Fruit fly (Drosophila melanogaster) whole organism, embryonic: ENCODE results near the gene CG10226.

Experiments used
- ATbp ChIP-seq: fragments of 200-800 bp; sonication (Bioruptor generic); optimal IDR thresholded peaks from 2 replicates; lab custom pipeline; 2017; ENCODE audit warnings: missing biosample characterization, mild to moderate bottlenecking, missing genetic modification characterization, missing genetic modification reagents
- Antp ChIP-seq: fragments of 200-800 bp; sonication (Bioruptor generic); optimal IDR thresholded peaks from 3 replicates; lab custom pipeline; 2016; ENCODE audit warnings: missing biosample characterization, missing genetic modification characterization
- CG11504 ChIP-seq: fragments of 200-800 bp; sonication (Bioruptor generic); optimal IDR thresholded peaks from 3 replicates; lab custom pipeline; 2019; ENCODE audit warnings: missing biosample characterization, mild to moderate bottlenecking, missing genetic modification characterization, moderate library complexity
- CG12071 ChIP-seq: fragments of 200-800 bp; sonication (Bioruptor generic); optimal IDR thresholded peaks from 3 replicates; lab custom pipeline; 2018; ENCODE audit warnings: missing biosample characterization, mild to moderate bottlenecking, missing genetic modification characterization
- CG12104 ChIP-seq: fragments of 200-800 bp; sonication (Bioruptor generic); optimal IDR thresholded peaks from 3 replicates; lab custom pipeline; 2016; ENCODE audit warnings: missing biosample characterization, missing genetic modification characterization
- CG12299 ChIP-seq: fragments of 200-800 bp; sonication (Bioruptor generic); optimal IDR thresholded peaks from 2 replicates; lab custom pipeline; 2018; ENCODE audit warnings: missing biosample characterization, mild to moderate bottlenecking, missing genetic modification characterization
- CG12391 ChIP-seq: fragments of 200-800 bp; sonication (Bioruptor generic); optimal IDR thresholded peaks from 3 replicates; lab custom pipeline; 2018; ENCODE audit warnings: missing biosample characterization, mild to moderate bottlenecking, missing genetic modification characterization, moderate library complexity
- CG15479 ChIP-seq: fragments of 200-800 bp; sonication (Bioruptor generic); optimal IDR thresholded peaks from 3 replicates; lab custom pipeline; 2019; ENCODE audit warnings: missing biosample characterization, mild to moderate bottlenecking, missing genetic modification characterization, moderate library complexity
- CG15514 ChIP-seq: fragments of 200-800 bp; sonication (Bioruptor generic); optimal IDR thresholded peaks from 3 replicates; lab custom pipeline; 2017; ENCODE audit warnings: missing biosample characterization, missing genetic modification characterization, mild to moderate bottlenecking, moderate library complexity, missing genetic modification reagents
- CG15696 ChIP-seq: fragments of 200-800 bp; sonication (Bioruptor generic); optimal IDR thresholded peaks from 2 replicates; lab custom pipeline; 2019; ENCODE audit warnings: missing biosample characterization, mild to moderate bottlenecking, missing genetic modification characterization, moderate library complexity
- CG17186 ChIP-seq: fragments of 200-800 bp; sonication (Bioruptor generic); optimal IDR thresholded peaks from 3 replicates; lab custom pipeline; 2017; ENCODE audit warnings: missing biosample characterization, missing genetic modification reagents, missing genetic modification characterization
- CG18764 ChIP-seq: fragments of 200-800 bp; sonication (Bioruptor generic); optimal IDR thresholded peaks from 3 replicates; lab custom pipeline; 2016; ENCODE audit warnings: missing biosample characterization, missing genetic modification characterization
- CG2116 ChIP-seq: fragments of 200-800 bp; sonication (Bioruptor generic); optimal IDR thresholded peaks from 3 replicates; lab custom pipeline; 2018; ENCODE audit warnings: missing biosample characterization, mild to moderate bottlenecking, missing genetic modification characterization
- CG2199 ChIP-seq: fragments of 200-800 bp; sonication (Bioruptor generic); IDR thresholded peaks from 3 replicates; pipeline ENCODE4 v1.3.6; 2022; ENCODE audit warnings: missing biosample characterization, missing genetic modification characterization
- CG32767 ChIP-seq: fragments of 200-800 bp; sonication (Bioruptor generic); IDR thresholded peaks from 2 replicates; pipeline ENCODE4 v1.3.6; 2022; ENCODE audit warnings: missing biosample characterization, missing genetic modification characterization
- CG32772 ChIP-seq: fragments of 200-800 bp; sonication (Bioruptor generic); IDR thresholded peaks from 2 replicates; pipeline ENCODE4 v1.3.6; 2022; ENCODE audit warnings: missing biosample characterization, missing genetic modification characterization
- CG4707 ChIP-seq: fragments of 200-800 bp; sonication (Bioruptor generic); optimal IDR thresholded peaks from 2 replicates; lab custom pipeline; 2018; ENCODE audit warnings: missing biosample characterization, mild to moderate bottlenecking, missing genetic modification characterization, moderate library complexity
- CG6689 ChIP-seq: fragments of 200-800 bp; sonication (Bioruptor generic); IDR thresholded peaks from 2 replicates; pipeline ENCODE4 v1.3.6; 2022; ENCODE audit warnings: missing biosample characterization, missing genetic modification characterization
- CG7786 ChIP-seq: fragments of 200-800 bp; sonication (Bioruptor generic); optimal IDR thresholded peaks from 2 replicates; lab custom pipeline; 2016; ENCODE audit warnings: missing biosample characterization, missing genetic modification characterization
- CG8359 ChIP-seq: fragments of 200-800 bp; sonication (Bioruptor generic); optimal IDR thresholded peaks from 2 replicates; lab custom pipeline; 2017; ENCODE audit warnings: missing biosample characterization, mild to moderate bottlenecking, missing genetic modification characterization, borderline replicate concordance
- CG8765 ChIP-seq: fragments of 200-800 bp; sonication (Bioruptor generic); IDR thresholded peaks from 2 replicates; pipeline ENCODE4 v1.3.6; 2022; ENCODE audit warnings: missing biosample characterization, missing genetic modification characterization
- Deaf1 ChIP-seq: fragments of 200-800 bp; optimal IDR thresholded peaks from 3 replicates; lab custom pipeline; 2019; ENCODE audit warnings: missing biosample characterization, mild to moderate bottlenecking, missing genetic modification characterization, moderate library complexity
- HLH54F ChIP-seq: fragments of 200-800 bp; sonication (Bioruptor generic); optimal IDR thresholded peaks from 3 replicates; lab custom pipeline; 2016; ENCODE audit warnings: missing biosample characterization, missing genetic modification characterization
- Hey ChIP-seq: fragments of 200-800 bp; sonication (Bioruptor generic); optimal IDR thresholded peaks from 3 replicates; lab custom pipeline; 2018; ENCODE audit warnings: missing biosample characterization, mild to moderate bottlenecking, missing genetic modification characterization
- Hmx ChIP-seq: fragments of 200-800 bp; sonication (Bioruptor generic); optimal IDR thresholded peaks from 2 replicates; lab custom pipeline; 2016; ENCODE audit warnings: missing biosample characterization, missing genetic modification characterization
- Kr ChIP-seq: fragments of 200-800 bp; sonication (Bioruptor generic); optimal IDR thresholded peaks from 2 replicates; lab custom pipeline; 2017; ENCODE audit warnings: missing biosample characterization, mild to moderate bottlenecking, missing genetic modification characterization
- Max ChIP-seq: fragments of 200-800 bp; sonication (Bioruptor generic); optimal IDR thresholded peaks from 2 replicates; lab custom pipeline; 2016; ENCODE audit warnings: missing biosample characterization, mild to moderate bottlenecking, missing genetic modification characterization
- Nf-YB ChIP-seq: fragments of 200-800 bp; sonication (Bioruptor generic); optimal IDR thresholded peaks from 3 replicates; lab custom pipeline; 2019; ENCODE audit warnings: missing biosample characterization, mild to moderate bottlenecking, missing genetic modification characterization, moderate library complexity
- Scr ChIP-seq: fragments of 200-800 bp; sonication (Bioruptor generic); IDR thresholded peaks from 2 replicates; pipeline ENCODE4 v1.3.6; 2022; ENCODE audit warnings: missing biosample characterization, missing genetic modification characterization; ENCODE audit not compliant: partially characterized antibody
- aop ChIP-seq: fragments of 200-800 bp; sonication (Bioruptor generic); IDR thresholded peaks from 2 replicates; pipeline ENCODE4 v1.3.6; 2022; ENCODE audit warnings: missing biosample characterization, missing genetic modification characterization
- caup ChIP-seq: fragments of 200-800 bp; sonication (Bioruptor generic); optimal IDR thresholded peaks from 3 replicates; lab custom pipeline; 2017; ENCODE audit warnings: missing biosample characterization, mild to moderate bottlenecking, missing genetic modification characterization, moderate library complexity; ENCODE audit not compliant: severe bottlenecking
- cg ChIP-seq: fragments of 200-800 bp; sonication (Bioruptor generic); optimal IDR thresholded peaks from 3 replicates; lab custom pipeline; 2019; ENCODE audit warnings: missing biosample characterization, mild to moderate bottlenecking, missing genetic modification characterization, moderate library complexity
- dati ChIP-seq: fragments of 200-800 bp; sonication (Bioruptor generic); IDR thresholded peaks from 2 replicates; pipeline ENCODE4 v1.3.6; 2022; ENCODE audit warnings: missing biosample characterization, missing genetic modification characterization
- dm ChIP-seq: fragments of 200-800 bp; sonication (Bioruptor generic); optimal IDR thresholded peaks from 3 replicates; lab custom pipeline; 2016; ENCODE audit warnings: missing biosample characterization, missing genetic modification characterization
- esg ChIP-seq: fragments of 200-800 bp; sonication (Bioruptor generic); conservative IDR thresholded peaks from 2 replicates; pipeline ENCODE4 v1.3.6; 2022; ENCODE audit warnings: missing biosample characterization, missing genetic modification characterization
- fd102C ChIP-seq: fragments of 200-800 bp; sonication (Bioruptor generic); optimal IDR thresholded peaks from 2 replicates; lab custom pipeline; 2018; ENCODE audit warnings: missing biosample characterization, mild to moderate bottlenecking, missing genetic modification characterization, moderate library complexity
- fd64A ChIP-seq: fragments of 200-800 bp; sonication (Bioruptor generic); optimal IDR thresholded peaks from 3 replicates; lab custom pipeline; 2018; ENCODE audit warnings: missing biosample characterization, mild to moderate bottlenecking, missing genetic modification characterization
- fd96Cb ChIP-seq: fragments of 200-800 bp; sonication (Bioruptor generic); optimal IDR thresholded peaks from 2 replicates; lab custom pipeline; 2018; ENCODE audit warnings: missing biosample characterization, mild to moderate bottlenecking, missing genetic modification characterization, moderate library complexity
- fru ChIP-seq: fragments of >200 bp; optimal IDR thresholded peaks from 2 replicates; lab custom pipeline; 2017
- gfzf ChIP-seq: fragments of 200-800 bp; sonication (Bioruptor generic); optimal IDR thresholded peaks from 2 replicates; lab custom pipeline; 2016; ENCODE audit warnings: missing biosample characterization, mild to moderate bottlenecking, missing genetic modification characterization, moderate library complexity
- hth ChIP-seq: fragments of >200 bp; optimal IDR thresholded peaks from 2 replicates; lab custom pipeline; 2017; ENCODE audit warnings: inconsistent platforms
- insv ChIP-seq, 2 experiments: fragments of 200-800 bp; sonication (Bioruptor generic); optimal IDR thresholded peaks; 3 replicates each; lab custom pipeline; 2016 to 2018; ENCODE audit warnings: missing biosample characterization in 2 of 2, missing genetic modification characterization in 2 of 2
- ken ChIP-seq: fragments of 200-800 bp; sonication (Bioruptor generic); IDR thresholded peaks from 3 replicates; pipeline ENCODE4 v1.3.6; 2022; ENCODE audit warnings: missing biosample characterization, missing genetic modification characterization
- kni ChIP-seq: fragments of 200-800 bp; sonication (Bioruptor generic); optimal IDR thresholded peaks from 3 replicates; lab custom pipeline; 2017; ENCODE audit warnings: mild to moderate bottlenecking, missing biosample characterization, missing genetic modification reagents, missing genetic modification characterization
- luna ChIP-seq: fragments of 200-800 bp; sonication (Bioruptor generic); optimal IDR thresholded peaks from 2 replicates; lab custom pipeline; 2016; ENCODE audit warnings: missing biosample characterization, missing genetic modification characterization
- mirr ChIP-seq: fragments of 200-800 bp; sonication (Bioruptor generic); optimal IDR thresholded peaks from 3 replicates; lab custom pipeline; 2018; ENCODE audit warnings: missing biosample characterization, mild to moderate bottlenecking, missing genetic modification characterization
- onecut ChIP-seq: fragments of 200-800 bp; sonication (Bioruptor generic); IDR thresholded peaks from 2 replicates; pipeline ENCODE4 v1.3.6; 2022; ENCODE audit warnings: missing biosample characterization, missing genetic modification characterization
- org-1 ChIP-seq: fragments of 200-800 bp; sonication (Bioruptor generic); optimal IDR thresholded peaks from 2 replicates; lab custom pipeline; 2017; ENCODE audit warnings: missing biosample characterization, missing genetic modification characterization
- schlank ChIP-seq: fragments of 200-800 bp; sonication (Bioruptor generic); optimal IDR thresholded peaks from 2 replicates; lab custom pipeline; 2018; ENCODE audit warnings: missing biosample characterization, mild to moderate bottlenecking, missing genetic modification characterization

The CG10226 gene

DNA sequence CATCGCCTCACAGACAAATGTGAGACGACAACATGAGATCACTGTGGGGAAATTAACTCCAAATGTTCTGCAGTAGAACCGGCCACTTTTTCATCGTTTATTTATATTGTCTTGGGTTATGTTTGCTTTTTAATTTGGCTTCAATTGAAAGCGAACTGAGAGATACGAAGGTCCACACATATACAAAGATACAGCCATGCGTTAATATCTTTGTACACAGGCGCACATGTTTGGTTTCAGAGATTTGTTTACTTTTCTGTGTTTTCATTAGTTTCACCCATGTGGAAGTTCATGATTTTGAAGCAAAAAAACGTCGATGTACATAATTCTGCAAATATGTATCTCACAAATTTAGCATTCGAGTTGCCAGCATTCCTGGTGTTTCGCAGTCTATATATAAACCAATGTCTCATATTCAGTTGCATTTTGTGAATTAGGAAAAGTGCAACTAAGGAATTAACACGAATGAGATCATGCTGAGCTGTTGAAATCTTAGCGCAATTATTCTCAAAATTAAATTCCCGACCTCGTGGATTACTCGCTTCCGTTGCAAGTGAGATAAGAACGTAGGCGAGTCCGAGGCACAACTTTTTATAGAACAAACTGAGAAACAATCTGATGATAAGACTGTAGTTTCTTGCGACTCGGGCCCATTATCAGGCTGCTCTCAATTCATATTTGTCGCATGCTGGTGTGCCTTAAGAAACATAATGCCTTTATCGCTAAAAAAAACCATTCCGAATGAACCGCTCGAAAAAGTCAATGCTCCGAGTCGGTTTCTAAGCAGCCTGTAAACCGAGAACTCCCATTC lies 23.7 kb downstream of the CG10226 start (continued):
- TF ChIP-seq CG18764 (GFP tag; lab: Kevin White, UChicago) (peak; percentile 30), Max (GFP tag; lab: Kevin White, UChicago) (peak; percentile 23), CG15696 (tag; lab: Kevin White, UChicago) (peak; percentile 93), luna (GFP tag; lab: Kevin White, UChicago) (no peak), gfzf (GFP tag; lab: Kevin White, UChicago) (no peak), Deaf1 (peak; percentile 22), Hey (peak; percentile 33), Antp (no peak), CG32767 (GFP tag; lab: Robert Waterston, UW) (no peak), CG2199 (GFP tag; lab: Robert Waterston, UW) (peak; percentile 49; the same call in 1 of the 3 replicates), CG8765 (GFP tag; lab: Robert Waterston, UW) (no peak), CG12391 (tag; lab: Kevin White, UChicago) (peak; percentile 14), mirr (GFP tag; lab: Kevin White, UChicago) (peak; percentile 78), esg (no peak), dm (peak; percentile 0), fd96Cb (tag; lab: Kevin White, UChicago) (peak; percentile 17), hth (lab: Kevin White, UChicago) (no peak), fru (lab: Kevin White, UChicago) (no peak), CG17186 (peak; percentile 4), CG32772 (GFP tag; lab: Robert Waterston, UW) (no peak), CG4707 (GFP tag; lab: Kevin White, UChicago) (peak; percentile 40), cg (GFP tag; lab: Kevin White, UChicago) (peak; percentile 43), ken (GFP tag; lab: Robert Waterston, UW) (0 out of 3 replicates have a peak, but pooled peaks have one; percentile 20), CG6689 (no peak), insv (GFP tag; optimal IDR thresholded peaks at IDR 0.05; lab: Kevin White, UChicago) (peak in 1 of 2 experiments; percentile 18), dati (GFP tag; lab: Robert Waterston, UW) (no peak), org-1 (GFP tag; lab: Kevin White, UChicago) (peak; percentile 52), CG12299 (tag; lab: Kevin White, UChicago) (peak; percentile 65), schlank (tag; lab: Kevin White, UChicago) (peak; percentile 28), CG2116 (GFP tag; lab: Kevin White, UChicago) (peak; percentile 18), CG15514 (GFP tag; lab: Kevin White, UChicago) (peak; percentile 56), CG8359 (GFP tag; lab: Kevin White, UChicago) (peak; percentile 54), CG11504 (tag; lab: Kevin White, UChicago) (no peak), ATbp (GFP tag; lab: Kevin White, UChicago) (peak; percentile 55), aop (GFP tag; lab: Robert Waterston, UW) (no peak), Nf-YB (GFP tag; lab: Kevin White, UChicago) (peak; percentile 24), Kr (GFP tag; lab: Kevin White, UChicago) (peak; percentile 61), caup (GFP tag; lab: Kevin White, UChicago) (peak; percentile 61), HLH54F (no peak), kni (GFP tag; lab: Kevin White, UChicago) (peak; percentile 90), CG7786 (no peak), CG12071 (GFP tag; lab: Kevin White, UChicago) (peak; percentile 78), fd102C (GFP tag; lab: Kevin White, UChicago) (peak; percentile 60), fd64A (GFP tag; lab: Kevin White, UChicago) (peak; percentile 81), CG12104 (GFP tag; lab: Kevin White, UChicago) (peak; percentile 25), Scr (no peak), CG15479 (peak; percentile 66), Hmx (GFP tag; lab: Kevin White, UChicago) (no peak), onecut (GFP tag; lab: Robert Waterston, UW) (peak; percentile 54)
